Worm (Caenorhabditis elegans) whole organism, midembryonic: ENCODE data around the gene K12H6.2.
A peak's percentile ranks its signal among the peaks of the same experiment; 100 is the strongest.

Source experiments
- T22C8.4 ChIP-seq: fragments of 200-800 bp; sonication (Bioruptor generic); IDR thresholded peaks from 2 replicates; pipeline ENCODE4 v1.3.6; 2022; ENCODE audit warnings: missing genetic modification characterization, missing compliant biosample characterization
- cog-1 ChIP-seq: sonication (generic microtip); optimal IDR thresholded peaks from 2 replicates; lab custom pipeline; 2016; ENCODE audit warnings: missing genetic modification characterization, missing compliant biosample characterization
- flt-1 ChIP-seq: fragments of 200-800 bp; sonication (Bioruptor generic); IDR thresholded peaks from 2 replicates; pipeline ENCODE4 v1.3.6; 2022; ENCODE audit warnings: missing genetic modification characterization, missing compliant biosample characterization
- klf-2 ChIP-seq: fragments of 200-800 bp; sonication (Bioruptor generic); conservative IDR thresholded peaks from 2 replicates; pipeline ENCODE4 v1.3.6; 2022; ENCODE audit warnings: missing genetic modification reagents, missing genetic modification characterization, missing compliant biosample characterization
- med-1 ChIP-seq: sonication (generic microtip); optimal IDR thresholded peaks from 2 replicates; lab custom pipeline; 2017; ENCODE audit warnings: missing genetic modification characterization, mild to moderate bottlenecking, missing compliant biosample characterization, antibody characterized with exemption, missing genetic modification reagents; ENCODE audit not compliant: insufficient read depth
- ref-1 ChIP-seq: fragments of 200-800 bp; sonication (Bioruptor generic); conservative IDR thresholded peaks from 2 replicates; pipeline ENCODE4 v1.3.6; 2022; ENCODE audit warnings: missing genetic modification reagents, missing genetic modification characterization, missing compliant biosample characterization
- tab-1 ChIP-seq: fragments of 200-800 bp; sonication (Bioruptor generic); IDR thresholded peaks from 2 replicates; pipeline ENCODE4 v1.3.6; 2022; ENCODE audit warnings: missing genetic modification characterization, missing compliant biosample characterization
- ztf-23 ChIP-seq: fragments of 200-800 bp; sonication (Bioruptor generic); IDR thresholded peaks from 2 replicates; pipeline ENCODE4 v1.3.6; 2022; ENCODE audit warnings: missing genetic modification reagents, missing genetic modification characterization, missing compliant biosample characterization
- ztf-29 ChIP-seq: fragments of 200-800 bp; sonication (Bioruptor generic); IDR thresholded peaks from 2 replicates; pipeline ENCODE4 v1.3.6; 2022; ENCODE audit warnings: missing genetic modification reagents, missing genetic modification characterization, missing compliant biosample characterization

Gene K12H6.2

ce11 chrII:2815444-2815843, at the start of gene K12H6.2:
Gene K12H6.2, minus strand, starts transcription at chrII:2815544.
- TF ChIP-seq tab-1 (GFP tag; lab: Robert Waterston, UW) (no peak), ztf-23 (no peak), ztf-29 (GFP tag; lab: Robert Waterston, UW) (no peak), klf-2 (no peak), flt-1 (GFP tag; lab: Robert Waterston, UW) (no peak), cog-1 (tag; lab: Kevin White, UChicago) (no peak), T22C8.4 (GFP tag; lab: Robert Waterston, UW) (no peak), med-1 (no peak), ref-1 (GFP tag; lab: Robert Waterston, UW) (no peak)

ce11 chrII:2864229-2864628, 48.9 kb upstream of the K12H6.2 start, which contains the start of gene Y110A2AL.5:
Gene Y110A2AL.5, plus strand, starts transcription at chrII:2864529.
- no peak for TF ChIP-seq klf-2
- TF ChIP-seq ztf-23 = no peak
- no peak for TF ChIP-seq ztf-29 (GFP tag; lab: Robert Waterston, UW)
- TF ChIP-seq med-1 = no peak
- no peak for TF ChIP-seq tab-1 (GFP tag; lab: Robert Waterston, UW)
- TF ChIP-seq cog-1 (tag; lab: Kevin White, UChicago) = no peak
- no peak for TF ChIP-seq flt-1 (GFP tag; lab: Robert Waterston, UW)
- no peak for TF ChIP-seq ref-1 (GFP tag; lab: Robert Waterston, UW)
- TF ChIP-seq T22C8.4 (GFP tag; lab: Robert Waterston, UW) = no peak

ce11 chrII:2862557-2863035, 47.3 kb upstream of the K12H6.2 start:
- TF ChIP-seq T22C8.4 (GFP tag; lab: Robert Waterston, UW) (no peak), klf-2 (no peak), tab-1 (GFP tag; lab: Robert Waterston, UW) (no peak), cog-1 (tag; lab: Kevin White, UChicago) (no peak), flt-1 (GFP tag; lab: Robert Waterston, UW) (no peak), ztf-29 (GFP tag; lab: Robert Waterston, UW) (peak; percentile 8; the same call in 1 of the 2 replicates), med-1 (no peak)

ce11 chrII:2861385-2862099, 46.2 kb upstream of the K12H6.2 start:
- 0 out of 2 replicates have a peak, but pooled peaks have one; percentile 46 for TF ChIP-seq tab-1 (GFP tag; lab: Robert Waterston, UW)
- TF ChIP-seq flt-1 (GFP tag; lab: Robert Waterston, UW) = 0 out of 2 replicates have a peak, but pooled peaks have one; percentile 57
- TF ChIP-seq ref-1 (GFP tag; lab: Robert Waterston, UW) = no peak
- TF ChIP-seq ztf-29 (GFP tag; lab: Robert Waterston, UW) = no peak
- no peak for TF ChIP-seq med-1
- TF ChIP-seq T22C8.4 (GFP tag; lab: Robert Waterston, UW) = no peak
- no peak for TF ChIP-seq klf-2
- TF ChIP-seq cog-1 (tag; lab: Kevin White, UChicago) = no peak
- 0 out of 2 replicates have a peak, but pooled peaks have one; percentile 7 for TF ChIP-seq ztf-23

- no peak for TF ChIP-seq klf-2
- peak; percentile 52; the same call in 1 of the 2 replicates for TF ChIP-seq ztf-23
- peak; percentile 64 for TF ChIP-seq tab-1 (GFP tag; lab: Robert Waterston, UW)
- TF ChIP-seq flt-1 (GFP tag; lab: Robert Waterston, UW) = peak; percentile 81
These were observed 44.8 kb upstream of the K12H6.2 start for ce11 chrII:2859873-2860821.

- TF ChIP-seq ztf-29 (GFP tag; lab: Robert Waterston, UW) (no peak; the same call in 1 of the 2 replicates), klf-2 (no peak), T22C8.4 (GFP tag; lab: Robert Waterston, UW) (no peak), cog-1 (tag; lab: Kevin White, UChicago) (no peak), ztf-23 (no peak), med-1 (no peak)
These were observed 44.0 kb upstream of the K12H6.2 start for ce11 chrII:2859315-2859714.

- TF ChIP-seq klf-2 = no peak
- TF ChIP-seq ztf-29 (GFP tag; lab: Robert Waterston, UW) = no peak
- TF ChIP-seq med-1 = no peak
- TF ChIP-seq flt-1 (GFP tag; lab: Robert Waterston, UW) = no peak
- no peak for TF ChIP-seq T22C8.4 (GFP tag; lab: Robert Waterston, UW)
These were observed 43.5 kb upstream of the K12H6.2 start for ce11 chrII:2858851-2859250.

ce11 chrII:2857559-2857958, 42.2 kb upstream of the K12H6.2 start:
- TF ChIP-seq ztf-29 (GFP tag; lab: Robert Waterston, UW) = no peak

- no peak for TF ChIP-seq flt-1 (GFP tag; lab: Robert Waterston, UW)
- TF ChIP-seq ref-1 (GFP tag; lab: Robert Waterston, UW) = no peak
- TF ChIP-seq klf-2 = no peak
- no peak for TF ChIP-seq med-1
- TF ChIP-seq T22C8.4 (GFP tag; lab: Robert Waterston, UW) = no peak
- no peak for TF ChIP-seq cog-1 (tag; lab: Kevin White, UChicago)
- no peak for TF ChIP-seq tab-1 (GFP tag; lab: Robert Waterston, UW)
- no peak for TF ChIP-seq ztf-29 (GFP tag; lab: Robert Waterston, UW)
- TF ChIP-seq ztf-23 = no peak
These were observed 40.8 kb upstream of the K12H6.2 start for ce11 chrII:2856114-2856513.
